Worm (Caenorhabditis elegans): ENCODE data around the gene C33A12.3.

Gene C33A12.3

DNA sequence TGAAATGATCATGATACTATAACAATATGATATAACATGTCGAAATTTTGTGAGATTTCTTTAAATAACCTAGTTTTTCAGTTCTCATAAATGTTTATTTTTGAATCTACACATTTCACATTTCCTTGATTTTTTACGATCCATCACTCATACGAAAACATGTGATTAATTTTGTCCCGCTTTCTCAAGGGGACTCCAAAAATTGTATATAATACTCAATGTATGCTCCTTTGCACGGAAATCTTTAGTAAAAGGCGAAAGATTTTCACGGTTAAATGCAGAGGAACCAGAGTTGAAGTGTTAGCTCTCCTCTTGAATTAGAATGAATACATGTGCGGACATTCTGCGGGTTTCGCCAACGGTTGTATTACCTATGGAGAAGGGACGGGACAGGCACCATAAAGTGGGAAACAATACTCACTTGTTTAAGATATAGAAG is 48.4 kb downstream of the C33A12.3 start:
- TF ChIP-seq aha-1 (tag) (peak; percentile 61), nhr-28 (tag; optimal IDR thresholded peaks at IDR 0.05) (no peak), F49E8.2 (tag; optimal IDR thresholded peaks at IDR 0.05; ENCODE audit: borderline replicate concordance) (peak; percentile 58), lin-38 (GFP tag; IDR thresholded peaks at IDR 0.05) (peak; percentile 29; the same call in 1 of the 2 replicates), snpc-1.2 (GFP tag; IDR thresholded peaks at IDR 0.05) (peak; percentile 90), duxl-1 (tag; optimal IDR thresholded peaks at IDR 0.05; ENCODE audit: poor library complexity) (no peak), snpc-4 (tag; optimal IDR thresholded peaks at IDR 0.05) (peak; percentile 32), mep-1 (tag; optimal IDR thresholded peaks at IDR 0.05) (no peak), zfp-2 (tag; optimal IDR thresholded peaks at IDR 0.05) (no peak)
